Fruit fly (Drosophila melanogaster) whole organism, embryonic: ENCODE data around the gene CG32645.

Source experiments
- CG10462 ChIP-seq: fragments of 200-800 bp; sonication (Bioruptor generic); optimal IDR thresholded peaks from 2 replicates; lab custom pipeline; 2016; ENCODE audit warnings: missing biosample characterization, missing genetic modification characterization
- CG10654 ChIP-seq: fragments of 200-800 bp; sonication (Bioruptor generic); optimal IDR thresholded peaks from 2 replicates; lab custom pipeline; 2016; ENCODE audit warnings: missing biosample characterization, missing genetic modification characterization
- CG11085 ChIP-seq: fragments of 200-800 bp; sonication (Bioruptor generic); IDR thresholded peaks from 2 replicates; pipeline ENCODE4 v1.3.6; 2022; ENCODE audit warnings: missing biosample characterization, missing genetic modification characterization
- CG11093 ChIP-seq: fragments of 200-800 bp; sonication (Bioruptor generic); IDR thresholded peaks from 3 replicates; pipeline ENCODE4 v1.3.6; 2022; ENCODE audit warnings: missing biosample characterization, missing genetic modification characterization
- CG11504 ChIP-seq: fragments of 200-800 bp; sonication (Bioruptor generic); optimal IDR thresholded peaks from 3 replicates; lab custom pipeline; 2019; ENCODE audit warnings: missing biosample characterization, mild to moderate bottlenecking, missing genetic modification characterization, moderate library complexity
- CG15601 ChIP-seq: fragments of 200-800 bp; sonication (Bioruptor generic); optimal IDR thresholded peaks from 3 replicates; lab custom pipeline; 2019; ENCODE audit warnings: missing biosample characterization, mild to moderate bottlenecking, missing genetic modification characterization, moderate library complexity
- CG16779 ChIP-seq: fragments of 200-800 bp; sonication (Bioruptor generic); IDR thresholded peaks from 2 replicates; pipeline ENCODE4 v1.3.6; 2022; ENCODE audit warnings: missing biosample characterization, missing genetic modification characterization
- CG16813 ChIP-seq: fragments of 200-800 bp; sonication (Bioruptor generic); IDR thresholded peaks from 3 replicates; pipeline ENCODE4 v1.3.6; 2022; ENCODE audit warnings: missing biosample characterization, missing genetic modification characterization; ENCODE audit not compliant: partially characterized antibody
- CG17568 ChIP-seq: fragments of 200-800 bp; sonication (Bioruptor generic); optimal IDR thresholded peaks from 2 replicates; lab custom pipeline; 2018; ENCODE audit warnings: missing biosample characterization, mild to moderate bottlenecking, missing genetic modification characterization, moderate library complexity
- CG17829 ChIP-seq: fragments of 200-800 bp; optimal IDR thresholded peaks from 2 replicates; lab custom pipeline; 2019; ENCODE audit warnings: missing biosample characterization, mild to moderate bottlenecking, missing genetic modification characterization, moderate library complexity
- CG18011 ChIP-seq: fragments of 200-800 bp; sonication (Bioruptor generic); optimal IDR thresholded peaks from 2 replicates; lab custom pipeline; 2017; ENCODE audit warnings: missing biosample characterization, missing genetic modification characterization, mild to moderate bottlenecking, moderate library complexity, missing genotype
- CG1832 ChIP-seq: fragments of 200-800 bp; sonication (Bioruptor generic); optimal IDR thresholded peaks from 2 replicates; lab custom pipeline; 2017; ENCODE audit warnings: missing biosample characterization, mild to moderate bottlenecking, missing genetic modification characterization, inconsistent platforms
- CG2678 ChIP-seq: fragments of 200-800 bp; sonication (Bioruptor generic); optimal IDR thresholded peaks from 3 replicates; lab custom pipeline; 2019; ENCODE audit warnings: missing biosample characterization, mild to moderate bottlenecking, missing genetic modification characterization, moderate library complexity
- CG34224 ChIP-seq: fragments of 200-800 bp; sonication (Bioruptor generic); IDR thresholded peaks from 3 replicates; pipeline ENCODE4 v1.3.6; 2022; ENCODE audit warnings: missing biosample characterization, missing genetic modification characterization; ENCODE audit not compliant: partially characterized antibody
- CG4404 ChIP-seq: fragments of 200-800 bp; sonication (Bioruptor generic); IDR thresholded peaks from 2 replicates; pipeline ENCODE4 v1.3.6; 2022; ENCODE audit warnings: missing biosample characterization, missing genetic modification characterization
- CG7372 ChIP-seq: fragments of 200-800 bp; sonication (Bioruptor generic); IDR thresholded peaks from 2 replicates; pipeline ENCODE4 v1.3.6; 2022; ENCODE audit warnings: missing biosample characterization, missing genetic modification characterization
- CG7745 ChIP-seq: fragments of 200-800 bp; sonication (Bioruptor generic); optimal IDR thresholded peaks from 2 replicates; lab custom pipeline; 2018; ENCODE audit warnings: missing biosample characterization, mild to moderate bottlenecking, missing genetic modification characterization, moderate library complexity
- CG8089 ChIP-seq: fragments of 200-800 bp; sonication (Bioruptor generic); optimal IDR thresholded peaks from 3 replicates; lab custom pipeline; 2016; ENCODE audit warnings: missing biosample characterization, missing genetic modification characterization
- CG8281 ChIP-seq: fragments of 200-800 bp; sonication (Bioruptor generic); optimal IDR thresholded peaks from 2 replicates; lab custom pipeline; 2018; ENCODE audit warnings: missing biosample characterization, mild to moderate bottlenecking, missing genetic modification characterization, moderate library complexity
- CHES-1-like ChIP-seq: fragments of 200-800 bp; sonication (Bioruptor generic); optimal IDR thresholded peaks from 2 replicates; lab custom pipeline; 2016; ENCODE audit warnings: missing biosample characterization, missing genetic modification characterization
- Camta ChIP-seq: fragments of 200-800 bp; sonication (Bioruptor generic); optimal IDR thresholded peaks from 2 replicates; lab custom pipeline; 2016; ENCODE audit warnings: missing biosample characterization, missing genetic modification characterization
- CoRest ChIP-seq: fragments of 200-800 bp; sonication (Bioruptor generic); optimal IDR thresholded peaks from 3 replicates; lab custom pipeline; 2018; ENCODE audit warnings: missing biosample characterization, mild to moderate bottlenecking, missing genetic modification characterization, moderate library complexity
- Dad ChIP-seq: fragments of 200-800 bp; sonication (Bioruptor generic); optimal IDR thresholded peaks from 3 replicates; lab custom pipeline; 2016; ENCODE audit warnings: missing biosample characterization, missing genetic modification characterization
- Dbx ChIP-seq: fragments of 200-800 bp; sonication (Bioruptor generic); IDR thresholded peaks from 3 replicates; pipeline ENCODE4 v1.3.6; 2022; ENCODE audit warnings: missing biosample characterization, missing genetic modification characterization
- Hmx ChIP-seq: fragments of 200-800 bp; sonication (Bioruptor generic); optimal IDR thresholded peaks from 2 replicates; lab custom pipeline; 2016; ENCODE audit warnings: missing biosample characterization, missing genetic modification characterization
- MBD-R2 ChIP-seq: fragments of 200-800 bp; sonication (Bioruptor generic); IDR thresholded peaks from 2 replicates; pipeline ENCODE4 v1.3.6; 2022; ENCODE audit warnings: missing biosample characterization, missing genetic modification characterization
- Nf-YC ChIP-seq: fragments of 200-800 bp; optimal IDR thresholded peaks from 3 replicates; lab custom pipeline; 2019; ENCODE audit warnings: missing biosample characterization, mild to moderate bottlenecking, missing genetic modification characterization, moderate library complexity
- NfI ChIP-seq: fragments of 200-800 bp; sonication (Bioruptor generic); optimal IDR thresholded peaks from 3 replicates; lab custom pipeline; 2018; ENCODE audit warnings: missing biosample characterization, mild to moderate bottlenecking, missing genetic modification characterization, moderate library complexity
- Pdp1 ChIP-seq, 2 experiments: fragments of 200-800 bp; sonication (Bioruptor generic); optimal IDR thresholded peaks; 3 replicates each; lab custom pipeline; 2016; ENCODE audit warnings: missing biosample characterization in 2 of 2, missing genetic modification characterization in 2 of 2, mild to moderate bottlenecking in 1 of 2, moderate library complexity in 1 of 2
- Ptx1 ChIP-seq: fragments of 200-800 bp; sonication (Bioruptor generic); IDR thresholded peaks from 2 replicates; pipeline ENCODE4 v1.3.6; 2022; ENCODE audit warnings: missing biosample characterization, missing genetic modification characterization
- Side ChIP-seq: fragments of 200-800 bp; sonication (Bioruptor generic); optimal IDR thresholded peaks from 2 replicates; lab custom pipeline; 2016; ENCODE audit warnings: missing biosample characterization, missing genetic modification characterization
- Sry-δ ChIP-seq: fragments of 200-800 bp; sonication (Bioruptor generic); optimal IDR thresholded peaks from 2 replicates; lab custom pipeline; 2016; ENCODE audit warnings: missing biosample characterization, missing genetic modification characterization
- Usf ChIP-seq: fragments of 200-800 bp; sonication (Bioruptor generic); optimal IDR thresholded peaks from 2 replicates; lab custom pipeline; 2017; ENCODE audit warnings: missing genotype, missing biosample characterization, missing genetic modification characterization
- bigmax ChIP-seq: fragments of 200-800 bp; sonication (Bioruptor generic); optimal IDR thresholded peaks from 2 replicates; lab custom pipeline; 2018; ENCODE audit warnings: missing biosample characterization, mild to moderate bottlenecking, missing genetic modification characterization
- bsh ChIP-seq, 2 experiments: fragments of 200-800 bp; sonication (Bioruptor generic); optimal IDR thresholded peaks; 2 replicates each; lab custom pipeline; 2017 to 2018; ENCODE audit warnings: mild to moderate bottlenecking in 2 of 2, missing biosample characterization in 2 of 2, missing genetic modification characterization in 2 of 2, moderate library complexity in 1 of 2
- chm ChIP-seq: fragments of 200-800 bp; sonication (Bioruptor generic); IDR thresholded peaks from 2 replicates; pipeline ENCODE4 v1.3.6; 2022; ENCODE audit warnings: missing biosample characterization, missing genetic modification characterization
- ems ChIP-seq: fragments of 200-800 bp; sonication (Bioruptor generic); optimal IDR thresholded peaks from 3 replicates; lab custom pipeline; 2016; ENCODE audit warnings: missing biosample characterization, missing genetic modification characterization
- en ChIP-seq: fragments of 200-800 bp; sonication (Bioruptor generic); optimal IDR thresholded peaks from 2 replicates; lab custom pipeline; 2016; ENCODE audit warnings: missing biosample characterization, missing genetic modification characterization
- gem ChIP-seq: fragments of 200-800 bp; sonication (Bioruptor generic); optimal IDR thresholded peaks from 2 replicates; lab custom pipeline; 2019; ENCODE audit warnings: missing biosample characterization, mild to moderate bottlenecking, missing genetic modification characterization, moderate library complexity
- knrl ChIP-seq: fragments of 200-800 bp; sonication (Bioruptor generic); IDR thresholded peaks from 3 replicates; pipeline ENCODE4 v1.3.6; 2022; ENCODE audit warnings: missing biosample characterization, missing genetic modification characterization; ENCODE audit not compliant: partially characterized antibody
- luna ChIP-seq: fragments of 200-800 bp; sonication (Bioruptor generic); optimal IDR thresholded peaks from 2 replicates; lab custom pipeline; 2016; ENCODE audit warnings: missing biosample characterization, missing genetic modification characterization
- oc ChIP-seq: fragments of 200-800 bp; sonication (Bioruptor generic); optimal IDR thresholded peaks from 2 replicates; lab custom pipeline; 2018; ENCODE audit warnings: missing biosample characterization, mild to moderate bottlenecking, missing genetic modification characterization, moderate library complexity
- pros ChIP-seq: fragments of 200-800 bp; sonication (Bioruptor generic); optimal IDR thresholded peaks from 3 replicates; lab custom pipeline; 2019; ENCODE audit warnings: missing biosample characterization, mild to moderate bottlenecking, missing genetic modification characterization, moderate library complexity
- schlank ChIP-seq: fragments of 200-800 bp; sonication (Bioruptor generic); optimal IDR thresholded peaks from 2 replicates; lab custom pipeline; 2018; ENCODE audit warnings: missing biosample characterization, mild to moderate bottlenecking, missing genetic modification characterization
- sd ChIP-seq: fragments of 200-800 bp; sonication (Bioruptor generic); optimal IDR thresholded peaks from 3 replicates; lab custom pipeline; 2018; ENCODE audit warnings: missing biosample characterization, mild to moderate bottlenecking, missing genetic modification characterization, moderate library complexity
- seq ChIP-seq: fragments of 200-800 bp; sonication (Bioruptor generic); IDR thresholded peaks from 2 replicates; pipeline ENCODE4 v1.3.6; 2022; ENCODE audit warnings: missing biosample characterization, missing genetic modification characterization
- sr ChIP-seq: fragments of 200-800 bp; sonication (Bioruptor generic); IDR thresholded peaks from 3 replicates; pipeline ENCODE4 v1.3.6; 2022; ENCODE audit warnings: missing biosample characterization, missing genetic modification characterization
- unc-4 ChIP-seq: fragments of 200-800 bp; sonication (Bioruptor generic); IDR thresholded peaks from 2 replicates; pipeline ENCODE4 v1.3.6; 2022; ENCODE audit warnings: missing biosample characterization, missing genetic modification characterization; ENCODE audit not compliant: partially characterized antibody
- vfl ChIP-seq: fragments of 200-800 bp; sonication (Bioruptor generic); optimal IDR thresholded peaks from 2 replicates; lab custom pipeline; 2016; ENCODE audit warnings: missing biosample characterization, missing genetic modification characterization
- wor ChIP-seq: fragments of 200-800 bp; sonication (Bioruptor generic); IDR thresholded peaks from 2 replicates; pipeline ENCODE4 v1.3.6; 2022; ENCODE audit warnings: missing biosample characterization, missing genetic modification characterization
- z ChIP-seq: fragments of 200-800 bp; sonication (Bioruptor generic); IDR thresholded peaks from 3 replicates; pipeline ENCODE4 v1.3.6; 2022; ENCODE audit warnings: missing biosample characterization, missing genetic modification characterization

Gene CG32645

dm6 chrX:13135702-13136101, 3.3 kb upstream of the CG32645 start (continued):
- TF ChIP-seq Camta (GFP tag; lab: Kevin White, UChicago) (peak; percentile 25), unc-4 (GFP tag; lab: Robert Waterston, UW) (no peak), seq (GFP tag; lab: Robert Waterston, UW) (0 out of 2 replicates have a peak, but pooled peaks have one; percentile 33), bsh (GFP tag; optimal IDR thresholded peaks at IDR 0.05; lab: Kevin White, UChicago) (peak in 1 of 2 experiments; percentile 55), CG1832 (GFP tag; lab: Kevin White, UChicago) (no peak), luna (no peak), CG18011 (GFP tag; lab: Kevin White, UChicago) (no peak), CG34224 (GFP tag; lab: Robert Waterston, UW) (no peak), chm (GFP tag; lab: Robert Waterston, UW) (no peak; the same call in 1 of the 2 replicates), CG11093 (GFP tag; lab: Robert Waterston, UW) (no peak), Side (peak; percentile 21), MBD-R2 (GFP tag; lab: Robert Waterston, UW) (peak; percentile 24; the same call in 1 of the 2 replicates), CG17829 (tag; lab: Kevin White, UChicago) (peak; percentile 31), CoRest (tag; lab: Kevin White, UChicago) (peak; percentile 59), Dad (GFP tag; lab: Kevin White, UChicago) (no peak), sd (no peak), schlank (no peak), NfI (GFP tag; lab: Kevin White, UChicago) (peak; percentile 54), wor (GFP tag; lab: Robert Waterston, UW) (0 out of 2 replicates have a peak, but pooled peaks have one; percentile 37), Hmx (GFP tag; lab: Kevin White, UChicago) (no peak), CG8089 (GFP tag; lab: Kevin White, UChicago) (peak; percentile 15), Ptx1 (GFP tag; lab: Robert Waterston, UW) (peak; percentile 76), CG11504 (peak; percentile 79), CG8281 (peak; percentile 19), CG2678 (peak; percentile 61), vfl (no peak), ems (GFP tag; lab: Kevin White, UChicago) (peak; percentile 54), CG4404 (GFP tag; lab: Robert Waterston, UW) (no peak), Dbx (GFP tag; lab: Robert Waterston, UW) (no peak), CG16779 (GFP tag; lab: Robert Waterston, UW) (no peak), en (no peak), CG10462 (GFP tag; lab: Kevin White, UChicago) (peak; percentile 17), sr (GFP tag; lab: Robert Waterston, UW) (0 out of 3 replicates have a peak, but pooled peaks have one; percentile 33), Sry-δ (GFP tag; lab: Kevin White, UChicago) (peak; percentile 8), CHES-1-like (GFP tag; lab: Kevin White, UChicago) (peak; percentile 13), CG11085 (GFP tag; lab: Robert Waterston, UW) (no peak), CG7372 (GFP tag; lab: Robert Waterston, UW) (no peak), pros (GFP tag; lab: Kevin White, UChicago) (no peak), gem (peak; percentile 76), knrl (no peak), CG15601 (tag; lab: Kevin White, UChicago) (no peak), CG7745 (tag; lab: Kevin White, UChicago) (no peak), z (GFP tag; lab: Robert Waterston, UW) (no peak), Usf (GFP tag; lab: Kevin White, UChicago) (no peak), oc (tag; lab: Kevin White, UChicago) (peak; percentile 45), bigmax (no peak), CG16813 (no peak), Pdp1 (GFP tag; optimal IDR thresholded peaks at IDR 0.05; lab: Kevin White, UChicago) (peak; percentile 33 to 44), CG10654 (GFP tag; lab: Kevin White, UChicago) (peak; percentile 34), Nf-YC (tag; lab: Kevin White, UChicago) (no peak), CG17568 (GFP tag; lab: Kevin White, UChicago) (peak; percentile 13)
